ENCODE assay signal across 4 worm cellular contexts in the genomic region with DNA sequence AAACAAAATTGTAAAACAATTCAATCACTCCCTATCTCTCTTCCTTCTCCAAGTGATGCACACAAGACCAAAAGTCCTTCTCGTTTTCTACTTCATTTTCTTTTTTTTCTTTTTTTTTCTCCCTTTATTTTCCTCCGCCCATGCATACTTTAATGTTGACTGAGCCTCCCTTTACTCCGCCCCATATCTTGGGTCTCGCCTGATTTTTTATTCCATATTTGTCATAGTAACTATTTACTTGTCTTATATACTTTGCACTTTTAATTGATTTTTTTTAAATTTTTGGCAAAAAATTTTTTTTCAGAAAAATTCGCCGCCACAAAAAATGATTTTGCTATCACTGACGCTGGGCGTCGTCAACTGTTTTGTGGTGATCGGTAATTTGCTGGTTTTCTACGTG.
TF ChIP-seq lines count a peak whose summit lies in the region.

A gene (plus strand): TSS at position 301 of the 400 bp plus-strand sequence.

TF ChIP-seq in whole organism, L1 larva, 84 proteins besides CTCF, POLR2A, EP300 and RAD21:
- TF ChIP-seq sox-4 (tag; optimal IDR thresholded peaks at IDR 0.05; lab: Kevin White, UChicago) (no peak), fkh-10 (GFP tag; optimal IDR thresholded peaks at IDR 0.05; lab: Kevin White, UChicago) (peak; percentile 33), fkh-4 (tag; optimal IDR thresholded peaks at IDR 0.05; lab: Kevin White, UChicago; ENCODE audit: borderline replicate concordance) (no peak)

TF ChIP-seq in whole organism, L4 larva, 104 proteins besides CTCF, POLR2A, EP300 and RAD21:
- TF ChIP-seq php-3 (GFP tag; IDR thresholded peaks at IDR 0.05; lab: Robert Waterston, UW) = no peak
- peak; percentile 63 for TF ChIP-seq aha-1 (tag; lab: Kevin White, UChicago)

TF ChIP-seq in whole organism, late embryonic, 69 proteins besides CTCF, POLR2A, EP300 and RAD21:
- peak; percentile 29 for TF ChIP-seq unc-42 (tag; optimal IDR thresholded peaks at IDR 0.05; lab: Kevin White, UChicago)
- no peak for TF ChIP-seq nhr-232 (tag; optimal IDR thresholded peaks at IDR 0.05; lab: Kevin White, UChicago)

TF ChIP-seq in whole organism, mixed stage, embryonic, 35 proteins besides CTCF, POLR2A, EP300 and RAD21:
- TF ChIP-seq ces-1 (GFP tag; optimal IDR thresholded peaks at IDR 0.05; lab: Kevin White, UChicago) = peak; percentile 35
- TF ChIP-seq unc-62 (GFP tag; optimal IDR thresholded peaks at IDR 0.05; lab: Kevin White, UChicago) = no peak
- TF ChIP-seq nhr-237 (tag; optimal IDR thresholded peaks at IDR 0.05; lab: Kevin White, UChicago) = no peak
